Fruit fly (Drosophila melanogaster): Measurements from ENCODE around the gene CG4766.

CG4766 gene

dm6 chrX:5968094-5968723 lies 32.4 kb downstream of the CG4766 start:
- TF ChIP-seq h (GFP tag; optimal IDR thresholded peaks at IDR 0.05) (peak; percentile 7), fru (GFP tag; optimal IDR thresholded peaks at IDR 0.05) (peak; percentile 26), dsf (GFP tag; optimal IDR thresholded peaks at IDR 0.05; ENCODE audit: borderline replicate concordance) (no peak), Vsx2 (GFP tag; optimal IDR thresholded peaks at IDR 0.05; ENCODE audit: partially characterized antibody) (no peak), Mio (GFP tag; optimal IDR thresholded peaks at IDR 0.05) (no peak), rgr (GFP tag; optimal IDR thresholded peaks at IDR 0.05) (no peak), foxo (GFP tag; optimal IDR thresholded peaks at IDR 0.05) (peak in 1 of 2 experiments; percentile 8)

dm6 chrX:5965517-5966397 lies 34.8 kb downstream of the CG4766 start, which contains the start of gene Grip:
TSS of gene Grip (plus strand) at chrX:5966279.
- TF ChIP-seq Sp1 (GFP tag; optimal IDR thresholded peaks at IDR 0.05), result peak; percentile 28
- TF ChIP-seq OdsH (GFP tag; optimal IDR thresholded peaks at IDR 0.05), result no peak
- TF ChIP-seq tai (GFP tag; optimal IDR thresholded peaks at IDR 0.05), result no peak
- TF ChIP-seq dsf (GFP tag; optimal IDR thresholded peaks at IDR 0.05; ENCODE audit: borderline replicate concordance), result no peak
- TF ChIP-seq pan (optimal IDR thresholded peaks at IDR 0.05), result no peak
- no peak for TF ChIP-seq Hr78 (GFP tag; optimal IDR thresholded peaks at IDR 0.05)
- no peak for TF ChIP-seq GATAd (GFP tag; optimal IDR thresholded peaks at IDR 0.05)
- TF ChIP-seq Jra (GFP tag; optimal IDR thresholded peaks at IDR 0.05), result peak; percentile 22
- no peak for TF ChIP-seq CrebA (GFP tag; optimal IDR thresholded peaks at IDR 0.05; ENCODE audit: borderline replicate concordance)
- no peak for TF ChIP-seq Rel (GFP tag; optimal IDR thresholded peaks at IDR 0.05)
- no peak for TF ChIP-seq Rel (tag; optimal IDR thresholded peaks at IDR 0.05)
- no peak for TF ChIP-seq Abd-B (GFP tag; optimal IDR thresholded peaks at IDR 0.05)
- no peak for TF ChIP-seq Dfd (GFP tag; optimal IDR thresholded peaks at IDR 0.05)
- no peak for TF ChIP-seq dmrt93B (GFP tag; optimal IDR thresholded peaks at IDR 0.05)
- peak; percentile 26 for TF ChIP-seq HLH106 (tag; optimal IDR thresholded peaks at IDR 0.05)
- no peak for TF ChIP-seq Vsx2 (GFP tag; optimal IDR thresholded peaks at IDR 0.05; ENCODE audit: partially characterized antibody)
- TF ChIP-seq dl (GFP tag; optimal IDR thresholded peaks at IDR 0.05; ENCODE audit: insufficient read depth in 1 of 2, partially characterized antibody in 2 of 2), result peak; percentile 53 to 63
- TF ChIP-seq Myc (optimal IDR thresholded peaks at IDR 0.05), result no peak
- TF ChIP-seq N (GFP tag; optimal IDR thresholded peaks at IDR 0.05), result no peak
- TF ChIP-seq foxo (GFP tag; optimal IDR thresholded peaks at IDR 0.05), result peak in 1 of 2 experiments; percentile 26
- no peak for TF ChIP-seq usp (GFP tag; optimal IDR thresholded peaks at IDR 0.05)
- TF ChIP-seq Hnf4 (GFP tag; optimal IDR thresholded peaks at IDR 0.05), result peak; percentile 25
- no peak for TF ChIP-seq lola (GFP tag; optimal IDR thresholded peaks at IDR 0.05)
- TF ChIP-seq fru (GFP tag; optimal IDR thresholded peaks at IDR 0.05), result peak; percentile 5
- no peak for TF ChIP-seq sv (GFP tag; optimal IDR thresholded peaks at IDR 0.05)
- TF ChIP-seq psq (GFP tag; optimal IDR thresholded peaks at IDR 0.05), result peak; percentile 27
- no peak for TF ChIP-seq Hr83 (GFP tag; optimal IDR thresholded peaks at IDR 0.05; ENCODE audit: poor library complexity, severe bottlenecking)
- TF ChIP-seq Dif (GFP tag; optimal IDR thresholded peaks at IDR 0.05; ENCODE audit: partially characterized antibody), result peak; percentile 10
- TF ChIP-seq CG32264 (GFP tag; optimal IDR thresholded peaks at IDR 0.05), result no peak
- TF ChIP-seq br (GFP tag; optimal IDR thresholded peaks at IDR 0.05), result no peak
- no peak for TF ChIP-seq jim (GFP tag; optimal IDR thresholded peaks at IDR 0.05)
- no peak for TF ChIP-seq sage (GFP tag; optimal IDR thresholded peaks at IDR 0.05)
- peak; percentile 2 for TF ChIP-seq rgr (GFP tag; optimal IDR thresholded peaks at IDR 0.05)
- peak; percentile 5 for TF ChIP-seq h (GFP tag; optimal IDR thresholded peaks at IDR 0.05)
- no peak for TF ChIP-seq CG9705 (GFP tag; optimal IDR thresholded peaks at IDR 0.05)
- TF ChIP-seq brk (GFP tag; optimal IDR thresholded peaks at IDR 0.05), result no peak
- no peak for TF ChIP-seq ey (GFP tag; optimal IDR thresholded peaks at IDR 0.05)
- peak; percentile 38 for TF ChIP-seq woc (GFP tag; optimal IDR thresholded peaks at IDR 0.05)
- TF ChIP-seq Mio (GFP tag; optimal IDR thresholded peaks at IDR 0.05), result no peak
